Fruit fly (Drosophila melanogaster) whole organism, embryonic: ENCODE measurements around the gene CG33702.

Experiments used
- Scr ChIP-seq: fragments of 200-800 bp; sonication (Bioruptor generic); IDR thresholded peaks from 2 replicates; pipeline ENCODE4 v1.3.6; 2022; ENCODE audit warnings: missing biosample characterization, missing genetic modification characterization; ENCODE audit not compliant: partially characterized antibody
- bigmax ChIP-seq: fragments of 200-800 bp; sonication (Bioruptor generic); optimal IDR thresholded peaks from 2 replicates; lab custom pipeline; 2018; ENCODE audit warnings: missing biosample characterization, mild to moderate bottlenecking, missing genetic modification characterization

- no peak for TF ChIP-seq Scr
- TF ChIP-seq bigmax (GFP tag; lab: Kevin White, UChicago) = no peak
Measured at dm6 chr3L:9497981-9498619, 15.1 kb downstream of the CG33702 start.
